Worm (Caenorhabditis elegans) whole organism, young adult: ENCODE measurements around the gene rnp-7.

Experiments used
- B0261.1 ChIP-seq: sonication (generic microtip); optimal IDR thresholded peaks from 2 replicates; lab custom pipeline; 2016; ENCODE audit warnings: mild to moderate bottlenecking, missing genetic modification characterization, moderate library complexity, missing compliant biosample characterization
- C17E4.6 ChIP-seq: fragments of 200-800 bp; sonication (Bioruptor generic); IDR thresholded peaks from 2 replicates; pipeline ENCODE4 v1.3.6; 2022; ENCODE audit warnings: missing genetic modification reagents, missing genetic modification characterization, missing compliant biosample characterization
- D2030.7 ChIP-seq: fragments of 200-800 bp; sonication (Bioruptor generic); IDR thresholded peaks from 2 replicates; pipeline ENCODE4 v1.3.6; 2022; ENCODE audit warnings: missing genetic modification reagents, missing genetic modification characterization, missing compliant biosample characterization
- F37B4.10 ChIP-seq: fragments of 200-800 bp; sonication (Bioruptor generic); IDR thresholded peaks from 2 replicates; pipeline ENCODE4 v1.3.6; 2022; ENCODE audit warnings: missing genetic modification characterization, missing compliant biosample characterization
- F49E8.2 ChIP-seq: sonication (generic microtip); optimal IDR thresholded peaks from 3 replicates; lab custom pipeline; 2017; ENCODE audit warnings: missing genetic modification characterization, mild to moderate bottlenecking, missing compliant biosample characterization, antibody characterized with exemption, moderate library complexity; ENCODE audit not compliant: insufficient read depth
- K12H6.12 ChIP-seq: fragments of 200-800 bp; sonication (Bioruptor generic); optimal IDR thresholded peaks from 2 replicates; lab custom pipeline; 2018; ENCODE audit warnings: mild to moderate bottlenecking, missing genetic modification characterization, missing compliant biosample characterization
- Y56A3A.18 ChIP-seq: fragments of 200-800 bp; sonication (Bioruptor generic); IDR thresholded peaks from 2 replicates; pipeline ENCODE4 v1.3.6; 2022; ENCODE audit warnings: missing genetic modification reagents, missing genetic modification characterization, missing compliant biosample characterization
- Y79H2A.3 ChIP-seq: fragments of 200-800 bp; sonication (Bioruptor generic); conservative IDR thresholded peaks from 2 replicates; pipeline ENCODE4 v1.3.6; 2022; ENCODE audit warnings: missing genetic modification reagents, missing genetic modification characterization, missing compliant biosample characterization
- ama-1 ChIP-seq, 3 experiments: fragments of 150-350 bp in 1 of 3; sonication (generic microtip) in 2 of 3; optimal IDR thresholded peaks; 2 replicates each; lab custom pipeline; 2014 to 2018; ENCODE audit warnings: missing biosample characterization in 2 of 3, missing genetic modification characterization in 2 of 3, missing genetic modification reagents in 2 of 3
- aptf-2 ChIP-seq: fragments of 200-800 bp; sonication (Bioruptor generic); conservative IDR thresholded peaks from 2 replicates; pipeline ENCODE4 v1.3.6; 2022; ENCODE audit warnings: missing genetic modification reagents, missing genetic modification characterization, missing compliant biosample characterization
- aptf-3 ChIP-seq: fragments of 200-800 bp; sonication (Bioruptor generic); IDR thresholded peaks from 2 replicates; pipeline ENCODE4 v1.3.6; 2022; ENCODE audit warnings: missing genetic modification characterization, missing compliant biosample characterization
- atf-7 ChIP-seq: sonication (generic microtip); optimal IDR thresholded peaks from 2 replicates; lab custom pipeline; 2017; ENCODE audit warnings: mild to moderate bottlenecking, missing genetic modification characterization, missing compliant biosample characterization
- attf-6 ChIP-seq: fragments of 200-800 bp; sonication (Bioruptor generic); IDR thresholded peaks from 2 replicates; pipeline ENCODE4 v1.3.6; 2022; ENCODE audit warnings: missing genetic modification reagents, missing genetic modification characterization, missing compliant biosample characterization
- bed-1 ChIP-seq: fragments of 200-800 bp; sonication (Bioruptor generic); IDR thresholded peaks from 2 replicates; pipeline ENCODE4 v1.3.6; 2022; ENCODE audit warnings: missing genetic modification reagents, missing genetic modification characterization, missing compliant biosample characterization
- ceh-100 ChIP-seq: fragments of 200-800 bp; sonication (Bioruptor generic); IDR thresholded peaks from 2 replicates; pipeline ENCODE4 v1.3.6; 2022; ENCODE audit warnings: missing genetic modification reagents, missing genetic modification characterization, missing compliant biosample characterization
- ceh-58 ChIP-seq: fragments of 200-800 bp; sonication (Bioruptor generic); IDR thresholded peaks from 2 replicates; pipeline ENCODE4 v1.3.6; 2022; ENCODE audit warnings: missing genetic modification characterization, missing compliant biosample characterization
- die-1 ChIP-seq: sonication (generic microtip); optimal IDR thresholded peaks from 2 replicates; lab custom pipeline; 2016; ENCODE audit warnings: missing genotype, mild to moderate bottlenecking, missing genetic modification characterization, missing compliant biosample characterization
- dox-1 ChIP-seq: fragments of 200-800 bp; sonication (Bioruptor generic); IDR thresholded peaks from 2 replicates; pipeline ENCODE4 v1.3.6; 2022; ENCODE audit warnings: missing genetic modification reagents, missing genetic modification characterization, missing compliant biosample characterization
- dpl-1 ChIP-seq: fragments of 150-350 bp; optimal IDR thresholded peaks from 2 replicates; lab custom pipeline; 2014; ENCODE audit warnings: missing biosample characterization, missing genetic modification reagents, missing genetic modification characterization
- egrh-3 ChIP-seq: fragments of 200-800 bp; sonication (Bioruptor generic); IDR thresholded peaks from 2 replicates; pipeline ENCODE4 v1.3.6; 2022; ENCODE audit warnings: missing genetic modification reagents, missing genetic modification characterization, missing compliant biosample characterization
- ekl-4 ChIP-seq: fragments of 200-800 bp; sonication (Bioruptor generic); IDR thresholded peaks from 2 replicates; pipeline ENCODE4 v1.3.6; 2022; ENCODE audit warnings: missing genetic modification reagents, missing genetic modification characterization, missing compliant biosample characterization
- fkh-3 ChIP-seq: sonication (generic microtip); optimal IDR thresholded peaks from 2 replicates; lab custom pipeline; 2016; ENCODE audit warnings: mild to moderate bottlenecking, missing genetic modification characterization, missing compliant biosample characterization
- hlh-26 ChIP-seq: fragments of 200-800 bp; sonication (Bioruptor generic); conservative IDR thresholded peaks from 2 replicates; pipeline ENCODE4 v1.3.6; 2022; ENCODE audit warnings: missing genetic modification reagents, missing genetic modification characterization, missing compliant biosample characterization
- lag-1 ChIP-seq: fragments of 200-800 bp; sonication (Bioruptor generic); IDR thresholded peaks from 2 replicates; pipeline ENCODE4 v1.3.6; 2022; ENCODE audit warnings: missing genetic modification reagents, missing genetic modification characterization, missing compliant biosample characterization
- lin-40 ChIP-seq: sonication (generic microtip); optimal IDR thresholded peaks from 2 replicates; lab custom pipeline; 2016; ENCODE audit warnings: missing genetic modification characterization, mild to moderate bottlenecking, missing compliant biosample characterization, missing genotype, missing genetic modification reagents
- madf-10 ChIP-seq: sonication (generic microtip); optimal IDR thresholded peaks from 2 replicates; lab custom pipeline; 2016; ENCODE audit warnings: mild to moderate bottlenecking, missing genetic modification characterization, missing compliant biosample characterization
- madf-6 ChIP-seq: fragments of 200-800 bp; sonication (Bioruptor generic); IDR thresholded peaks from 2 replicates; pipeline ENCODE4 v1.3.6; 2022; ENCODE audit warnings: missing genetic modification reagents, missing genetic modification characterization, missing compliant biosample characterization
- madf-8 ChIP-seq: fragments of 200-800 bp; sonication (Bioruptor generic); conservative IDR thresholded peaks from 2 replicates; pipeline ENCODE4 v1.3.6; 2022; ENCODE audit warnings: missing genetic modification reagents, missing genetic modification characterization, missing compliant biosample characterization
- mcd-1 ChIP-seq: fragments of 200-800 bp; sonication (Bioruptor generic); IDR thresholded peaks from 2 replicates; pipeline ENCODE4 v1.3.6; 2022; ENCODE audit warnings: missing genetic modification reagents, missing genetic modification characterization, missing compliant biosample characterization
- nfya-2 ChIP-seq: fragments of 200-800 bp; sonication (Bioruptor generic); IDR thresholded peaks from 2 replicates; pipeline ENCODE4 v1.3.6; 2022; ENCODE audit warnings: missing genetic modification reagents, missing genetic modification characterization, missing compliant biosample characterization
- nfyb-1 ChIP-seq: fragments of 200-800 bp; sonication (Bioruptor generic); IDR thresholded peaks from 2 replicates; pipeline ENCODE4 v1.3.6; 2022; ENCODE audit warnings: missing genetic modification reagents, missing genetic modification characterization, missing compliant biosample characterization
- nhr-90 ChIP-seq: sonication (generic microtip); optimal IDR thresholded peaks from 2 replicates; lab custom pipeline; 2016; ENCODE audit warnings: missing genotype, mild to moderate bottlenecking, missing genetic modification characterization, missing compliant biosample characterization
- pbrm-1 ChIP-seq: fragments of 200-800 bp; sonication (Bioruptor generic); IDR thresholded peaks from 2 replicates; pipeline ENCODE4 v1.3.6; 2022; ENCODE audit warnings: missing genetic modification reagents, missing genetic modification characterization, missing compliant biosample characterization
- rec-8 ChIP-seq, 2 experiments: sonication (generic microtip); optimal IDR thresholded peaks; 2 replicates each; lab custom pipeline; 2016; ENCODE audit warnings: mild to moderate bottlenecking in 2 of 2, missing genetic modification characterization in 2 of 2, missing genetic modification reagents in 2 of 2, missing genotype in 2 of 2, missing biosample characterization in 1 of 2, missing compliant biosample characterization in 1 of 2, moderate library complexity in 1 of 2
- snpc-4 ChIP-seq, 5 experiments: fragments of 150-350 bp in 1 of 5; sonication (generic microtip) in 4 of 5; optimal IDR thresholded peaks; 2 replicates each; lab custom pipeline; 2014 to 2018; ENCODE audit warnings: missing genetic modification characterization in 5 of 5, missing biosample characterization in 3 of 5, antibody characterized with exemption in 2 of 5, mild to moderate bottlenecking in 2 of 5, missing compliant biosample characterization in 2 of 5, missing genotype in 2 of 5, moderate library complexity in 2 of 5, missing genetic modification reagents in 1 of 5
- somi-1 ChIP-seq: fragments of 200-800 bp; sonication (Bioruptor generic); optimal IDR thresholded peaks from 2 replicates; lab custom pipeline; 2018; ENCODE audit warnings: mild to moderate bottlenecking, missing genetic modification characterization, missing compliant biosample characterization
- ztf-18 ChIP-seq: sonication (generic microtip); optimal IDR thresholded peaks from 2 replicates; lab custom pipeline; 2016; ENCODE audit warnings: missing genotype, mild to moderate bottlenecking, missing genetic modification characterization, missing compliant biosample characterization
- ztf-22 ChIP-seq: fragments of 200-800 bp; sonication (Bioruptor generic); optimal IDR thresholded peaks from 2 replicates; lab custom pipeline; 2018; ENCODE audit warnings: mild to moderate bottlenecking, missing genetic modification characterization, moderate library complexity, missing compliant biosample characterization
- ztf-3 ChIP-seq: fragments of 200-800 bp; sonication (Bioruptor generic); optimal IDR thresholded peaks from 2 replicates; lab custom pipeline; 2018; ENCODE audit warnings: mild to moderate bottlenecking, missing genetic modification characterization, missing compliant biosample characterization

The rnp-7 gene

DNA sequence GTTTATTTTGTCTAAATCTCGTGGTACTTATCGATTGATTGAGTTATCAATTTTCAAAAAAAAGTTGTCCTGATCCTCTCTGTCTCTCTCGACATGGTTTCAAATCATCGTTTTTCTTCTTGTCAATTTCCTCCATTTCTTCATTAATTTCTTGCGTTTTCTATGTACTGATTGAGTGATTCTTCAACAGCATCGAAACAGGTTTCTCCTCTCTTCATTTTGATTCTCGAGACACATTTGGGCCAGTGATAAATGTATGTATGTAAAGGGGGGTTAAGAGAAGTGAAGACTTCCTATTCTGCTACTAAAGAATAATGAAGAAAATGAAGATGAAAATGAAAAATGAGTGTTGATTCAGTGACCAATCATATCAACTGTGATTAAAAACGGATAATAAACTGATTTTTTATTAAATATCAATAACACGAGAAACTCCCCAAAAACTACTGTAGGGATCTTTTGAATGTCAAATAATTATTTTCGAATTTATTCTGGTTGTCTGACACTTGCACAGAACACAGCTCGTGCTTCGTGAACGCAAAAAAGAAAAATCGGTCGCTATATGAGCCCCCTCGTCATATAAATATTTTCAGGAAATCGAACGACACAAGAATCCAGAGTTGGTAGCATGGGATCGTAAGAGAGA, 42.3 kb upstream of the rnp-7 start:
- TF ChIP-seq ceh-100 (GFP tag; lab: Robert Waterston, UW) (no peak), somi-1 (peak; percentile 26), fkh-3 (no peak), lin-40 (tag; lab: Kevin White, UChicago) (peak; percentile 20)

- TF ChIP-seq pbrm-1 (GFP tag; lab: Robert Waterston, UW): no peak
These were observed 40.7 kb upstream of the rnp-7 start, which contains the start of gene dpy-31 for ce11 chrIII:7201378-7202256. Gene dpy-31, plus strand, starts transcription at chrIII:7202206.

DNA sequence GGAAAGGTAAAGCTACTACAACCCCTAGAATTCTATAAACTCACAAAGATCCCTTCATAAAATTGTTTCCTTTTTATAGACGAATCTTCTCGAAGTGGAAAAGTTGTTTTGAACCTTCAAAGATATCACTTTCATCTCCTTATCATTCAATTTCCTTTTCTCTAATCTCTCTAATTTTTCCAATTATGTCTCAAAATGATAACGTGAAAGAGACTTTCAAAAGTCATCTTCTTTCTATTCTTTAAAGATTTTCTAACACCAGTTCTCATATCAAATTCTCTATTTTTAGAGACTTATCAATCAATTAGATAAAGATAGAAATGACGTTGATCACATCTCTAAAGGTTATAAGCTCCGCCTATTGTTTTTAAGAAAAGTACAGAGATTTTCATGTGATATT, 38.5 kb upstream of the rnp-7 start:
- TF ChIP-seq nfyb-1 (no peak), lag-1 (GFP tag; lab: Robert Waterston, UW) (no peak), egrh-3 (GFP tag; lab: Robert Waterston, UW) (no peak), lin-40 (tag; lab: Kevin White, UChicago) (no peak), dpl-1 (GFP tag; lab: Kevin White, UChicago) (no peak), ama-1 (optimal IDR thresholded peaks at IDR 0.05; lab: Kevin White, UChicago) (no peak), ama-1 (GFP tag; optimal IDR thresholded peaks at IDR 0.05; lab: Kevin White, UChicago) (no peak), aptf-3 (no peak)

DNA sequence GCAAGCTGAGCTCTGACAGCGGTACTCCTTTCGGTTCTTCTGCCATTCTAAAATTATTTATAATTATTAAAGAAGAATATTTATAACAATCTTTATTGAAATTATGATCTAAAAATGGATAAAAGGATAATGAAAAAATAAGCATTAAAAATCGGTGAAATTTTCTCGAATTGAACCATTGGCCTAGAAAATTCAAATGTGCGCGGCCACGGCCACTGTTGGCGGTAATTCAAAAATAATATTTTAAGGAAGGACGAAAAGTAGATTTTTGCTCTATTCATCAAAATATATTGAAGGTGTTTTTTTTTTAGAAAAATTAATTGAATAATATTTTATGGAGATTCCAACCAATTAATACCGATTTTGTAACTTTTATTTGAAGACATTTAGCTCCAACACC, 37.9 kb upstream of the rnp-7 start, which contains the start of gene pfd-5:
pfd-5 (minus strand) TSS at position 47 of the 400 bp plus-strand sequence.
- peak; percentile 11 for TF ChIP-seq ztf-18 (tag; lab: Kevin White, UChicago)
- peak; percentile 55; the same call in 1 of the 2 replicates for TF ChIP-seq mcd-1 (GFP tag; lab: Robert Waterston, UW)
- TF ChIP-seq D2030.7 (GFP tag; lab: Robert Waterston, UW): peak; percentile 39
- TF ChIP-seq fkh-3: no peak
- TF ChIP-seq ztf-22: no peak
- TF ChIP-seq Y56A3A.18: no peak
- no peak for TF ChIP-seq madf-10 (tag; lab: Kevin White, UChicago)
- TF ChIP-seq atf-7 (tag; lab: Kevin White, UChicago): no peak
- no peak for TF ChIP-seq die-1 (tag; lab: Kevin White, UChicago)
- no peak for TF ChIP-seq ceh-58
- no peak for TF ChIP-seq Y79H2A.3 (GFP tag; lab: Robert Waterston, UW)
- TF ChIP-seq ama-1 (optimal IDR thresholded peaks at IDR 0.05; lab: Kevin White, UChicago): no peak
- no peak for TF ChIP-seq ama-1 (GFP tag; optimal IDR thresholded peaks at IDR 0.05; lab: Kevin White, UChicago)
- no peak for TF ChIP-seq B0261.1 (tag; lab: Kevin White, UChicago)
- no peak for TF ChIP-seq rec-8 (tag; optimal IDR thresholded peaks at IDR 0.05; lab: Kevin White, UChicago)
- TF ChIP-seq C17E4.6 (GFP tag; lab: Robert Waterston, UW): no peak
- no peak for TF ChIP-seq nhr-90 (tag; lab: Kevin White, UChicago)
- no peak for TF ChIP-seq F37B4.10 (GFP tag; lab: Robert Waterston, UW)
- no peak for TF ChIP-seq attf-6 (GFP tag; lab: Robert Waterston, UW)
- TF ChIP-seq dox-1 (GFP tag; lab: Robert Waterston, UW): no peak
- no peak for TF ChIP-seq madf-8
- TF ChIP-seq egrh-3 (GFP tag; lab: Robert Waterston, UW): no peak
- no peak for TF ChIP-seq F49E8.2
- TF ChIP-seq madf-6 (GFP tag; lab: Robert Waterston, UW): no peak
- no peak for TF ChIP-seq ztf-3 (GFP tag; lab: Kevin White, UChicago)
- no peak for TF ChIP-seq aptf-2 (GFP tag; lab: Robert Waterston, UW)
- TF ChIP-seq K12H6.12 (tag; lab: Kevin White, UChicago): no peak
- no peak for TF ChIP-seq bed-1 (GFP tag; lab: Robert Waterston, UW)
- no peak for TF ChIP-seq ekl-4
- peak; percentile 70 for TF ChIP-seq dpl-1 (GFP tag; lab: Kevin White, UChicago)
- TF ChIP-seq snpc-4 (GFP tag; optimal IDR thresholded peaks at IDR 0.05; lab: Kevin White, UChicago): no peak
- peak in 1 of 4 experiments; percentile 20 for TF ChIP-seq snpc-4 (tag; optimal IDR thresholded peaks at IDR 0.05; lab: Kevin White, UChicago)
- no peak for TF ChIP-seq nfya-2 (GFP tag; lab: Robert Waterston, UW)
- no peak for TF ChIP-seq hlh-26
